Fruit fly (Drosophila melanogaster) whole organism, embryonic: ENCODE results near the gene CG44405.

Experiments
- Atf-2 ChIP-seq: fragments of 200-800 bp; sonication (Bioruptor generic); optimal IDR thresholded peaks from 2 replicates; lab custom pipeline; 2016; ENCODE audit warnings: missing biosample characterization, missing genetic modification characterization
- Bdp1 ChIP-seq: fragments of 200-800 bp; sonication (Bioruptor generic); optimal IDR thresholded peaks from 3 replicates; lab custom pipeline; 2016; ENCODE audit warnings: missing biosample characterization, missing genetic modification characterization
- CG10209 ChIP-seq: fragments of 200-800 bp; sonication (Bioruptor generic); optimal IDR thresholded peaks from 3 replicates; lab custom pipeline; 2017; ENCODE audit warnings: missing biosample characterization, mild to moderate bottlenecking, missing genetic modification characterization, missing genetic modification reagents
- CG1024 ChIP-seq: fragments of 200-800 bp; sonication (Bioruptor generic); IDR thresholded peaks from 2 replicates; pipeline ENCODE4 v1.3.6; 2022; ENCODE audit warnings: missing biosample characterization, missing genetic modification characterization
- CG10321 ChIP-seq: fragments of 200-800 bp; sonication (Bioruptor generic); IDR thresholded peaks from 2 replicates; pipeline ENCODE4 v1.3.6; 2022; ENCODE audit warnings: missing biosample characterization, missing genetic modification characterization
- CG11398 ChIP-seq: fragments of 200-800 bp; sonication (Bioruptor generic); optimal IDR thresholded peaks from 2 replicates; lab custom pipeline; 2016; ENCODE audit warnings: missing biosample characterization, missing genetic modification characterization
- CG11723 ChIP-seq: fragments of 200-800 bp; sonication (Bioruptor generic); optimal IDR thresholded peaks from 2 replicates; lab custom pipeline; 2017; ENCODE audit warnings: missing biosample characterization, mild to moderate bottlenecking, missing genetic modification characterization
- CG12155 ChIP-seq: fragments of 200-800 bp; sonication (Bioruptor generic); optimal IDR thresholded peaks from 3 replicates; lab custom pipeline; 2016; ENCODE audit warnings: missing biosample characterization, missing genetic modification characterization
- CG12236 ChIP-seq: fragments of 200-800 bp; sonication (Bioruptor generic); optimal IDR thresholded peaks from 2 replicates; lab custom pipeline; 2016; ENCODE audit warnings: missing biosample characterization, missing genetic modification characterization
- CG1233 ChIP-seq: fragments of 200-800 bp; sonication (Bioruptor generic); optimal IDR thresholded peaks from 4 replicates; lab custom pipeline; 2018; ENCODE audit warnings: missing biosample characterization, mild to moderate bottlenecking, missing genetic modification characterization
- CG13287 ChIP-seq: fragments of 200-800 bp; sonication (Bioruptor generic); IDR thresholded peaks from 2 replicates; pipeline ENCODE4 v1.3.6; 2022; ENCODE audit warnings: missing biosample characterization, missing genetic modification characterization; ENCODE audit not compliant: partially characterized antibody
- CG13296 ChIP-seq: fragments of 200-800 bp; sonication (Bioruptor generic); optimal IDR thresholded peaks from 3 replicates; lab custom pipeline; 2018; ENCODE audit warnings: missing biosample characterization, mild to moderate bottlenecking, missing genetic modification characterization
- CG14050 ChIP-seq: fragments of 200-800 bp; sonication (Bioruptor generic); IDR thresholded peaks from 3 replicates; pipeline ENCODE4 v1.3.6; 2022; ENCODE audit warnings: missing biosample characterization, missing genetic modification characterization
- CG17612 ChIP-seq: fragments of 200-800 bp; sonication (Bioruptor generic); IDR thresholded peaks from 2 replicates; pipeline ENCODE4 v1.3.6; 2022; ENCODE audit warnings: missing biosample characterization, missing genetic modification characterization
- CG18476 ChIP-seq: fragments of 200-800 bp; sonication (Bioruptor generic); optimal IDR thresholded peaks from 2 replicates; lab custom pipeline; 2016; ENCODE audit warnings: missing biosample characterization, mild to moderate bottlenecking, missing genetic modification characterization
- CG18764 ChIP-seq: fragments of 200-800 bp; sonication (Bioruptor generic); optimal IDR thresholded peaks from 3 replicates; lab custom pipeline; 2016; ENCODE audit warnings: missing biosample characterization, missing genetic modification characterization
- CG33557 ChIP-seq: fragments of 200-800 bp; sonication (Bioruptor generic); optimal IDR thresholded peaks from 2 replicates; lab custom pipeline; 2019; ENCODE audit warnings: missing biosample characterization, mild to moderate bottlenecking, missing genetic modification characterization, moderate library complexity
- CG34224 ChIP-seq: fragments of 200-800 bp; sonication (Bioruptor generic); IDR thresholded peaks from 3 replicates; pipeline ENCODE4 v1.3.6; 2022; ENCODE audit warnings: missing biosample characterization, missing genetic modification characterization; ENCODE audit not compliant: partially characterized antibody
- CG5245 ChIP-seq: fragments of 200-800 bp; sonication (Bioruptor generic); optimal IDR thresholded peaks from 3 replicates; lab custom pipeline; 2016; ENCODE audit warnings: missing biosample characterization, missing genetic modification characterization
- CG7928 ChIP-seq: fragments of 200-800 bp; sonication (Bioruptor generic); optimal IDR thresholded peaks from 2 replicates; lab custom pipeline; 2017; ENCODE audit warnings: missing biosample characterization, mild to moderate bottlenecking, missing genetic modification characterization
- CG9876 ChIP-seq: fragments of 200-800 bp; sonication (Bioruptor generic); optimal IDR thresholded peaks from 2 replicates; lab custom pipeline; 2016; ENCODE audit warnings: missing biosample characterization, missing genetic modification characterization
- CTCF ChIP-seq: fragments of 200-800 bp; sonication (Bioruptor generic); optimal IDR thresholded peaks from 2 replicates; lab custom pipeline; 2017; ENCODE audit warnings: missing biosample characterization, mild to moderate bottlenecking, missing genetic modification characterization, moderate library complexity
- Fer2 ChIP-seq: fragments of 200-800 bp; sonication (Bioruptor generic); optimal IDR thresholded peaks from 2 replicates; lab custom pipeline; 2018; ENCODE audit warnings: missing biosample characterization, mild to moderate bottlenecking, missing genetic modification characterization, moderate library complexity
- H2.0 ChIP-seq: fragments of 200-800 bp; sonication (Bioruptor generic); IDR thresholded peaks from 2 replicates; pipeline ENCODE4 v1.3.6; 2022; ENCODE audit warnings: missing biosample characterization, missing genetic modification characterization
- HHEX ChIP-seq: fragments of 200-800 bp; sonication (Bioruptor generic); optimal IDR thresholded peaks from 3 replicates; lab custom pipeline; 2017; ENCODE audit warnings: missing biosample characterization, mild to moderate bottlenecking, missing genetic modification characterization, missing genetic modification reagents
- HLH4C ChIP-seq: fragments of 200-800 bp; sonication (Bioruptor generic); IDR thresholded peaks from 3 replicates; pipeline ENCODE4 v1.3.6; 2022; ENCODE audit warnings: missing biosample characterization, missing genetic modification characterization; ENCODE audit not compliant: partially characterized antibody
- HLHmδ ChIP-seq: fragments of 200-800 bp; sonication (Bioruptor generic); optimal IDR thresholded peaks from 2 replicates; lab custom pipeline; 2018; ENCODE audit warnings: missing biosample characterization, mild to moderate bottlenecking, missing genetic modification characterization, moderate library complexity
- Hmr ChIP-seq: fragments of 200-800 bp; sonication (Bioruptor generic); optimal IDR thresholded peaks from 3 replicates; lab custom pipeline; 2017; ENCODE audit warnings: mild to moderate bottlenecking, missing biosample characterization, missing genetic modification reagents, missing genetic modification characterization
- Neu2 ChIP-seq: fragments of 200-800 bp; sonication (Bioruptor generic); optimal IDR thresholded peaks from 3 replicates; lab custom pipeline; 2016; ENCODE audit warnings: missing biosample characterization, missing genetic modification characterization, borderline replicate concordance
- Oli ChIP-seq: fragments of 200-800 bp; sonication (Bioruptor generic); optimal IDR thresholded peaks from 2 replicates; lab custom pipeline; 2018; ENCODE audit warnings: missing biosample characterization, mild to moderate bottlenecking, missing genetic modification characterization, moderate library complexity
- Sry-β ChIP-seq: fragments of 200-800 bp; sonication (Bioruptor generic); optimal IDR thresholded peaks from 2 replicates; lab custom pipeline; 2018; ENCODE audit warnings: missing biosample characterization, mild to moderate bottlenecking, missing genetic modification characterization, moderate library complexity
- Taf1 ChIP-seq: fragments of 200-800 bp; sonication (Bioruptor generic); IDR thresholded peaks from 2 replicates; pipeline ENCODE4 v1.3.6; 2022; ENCODE audit warnings: missing biosample characterization, missing genetic modification characterization
- ase ChIP-seq: fragments of 200-800 bp; sonication (Bioruptor generic); IDR thresholded peaks from 3 replicates; pipeline ENCODE4 v1.3.6; 2022; ENCODE audit warnings: missing biosample characterization, missing genetic modification characterization
- cato ChIP-seq: fragments of 200-800 bp; sonication (Bioruptor generic); optimal IDR thresholded peaks from 2 replicates; lab custom pipeline; 2016; ENCODE audit warnings: missing biosample characterization, missing genetic modification characterization, borderline replicate concordance
- chn ChIP-seq: fragments of 200-800 bp; sonication (Bioruptor generic); optimal IDR thresholded peaks from 2 replicates; lab custom pipeline; 2016; ENCODE audit warnings: missing biosample characterization, missing genetic modification characterization
- croc ChIP-seq: fragments of 200-800 bp; sonication (Bioruptor generic); conservative IDR thresholded peaks from 3 replicates; pipeline ENCODE4 v1.3.6; 2022; ENCODE audit warnings: missing biosample characterization, missing genetic modification characterization
- dati ChIP-seq: fragments of 200-800 bp; sonication (Bioruptor generic); IDR thresholded peaks from 2 replicates; pipeline ENCODE4 v1.3.6; 2022; ENCODE audit warnings: missing biosample characterization, missing genetic modification characterization
- fu2 ChIP-seq: fragments of 200-800 bp; sonication (Bioruptor generic); optimal IDR thresholded peaks from 2 replicates; lab custom pipeline; 2016; ENCODE audit warnings: missing biosample characterization, missing genetic modification characterization
- h ChIP-seq: fragments of >200 bp; optimal IDR thresholded peaks from 2 replicates; lab custom pipeline; 2017
- hb ChIP-seq: fragments of 200-800 bp; sonication (Bioruptor generic); IDR thresholded peaks from 3 replicates; pipeline ENCODE4 v1.3.6; 2022; ENCODE audit warnings: missing biosample characterization, missing genetic modification characterization; ENCODE audit not compliant: partially characterized antibody
- hkb ChIP-seq, 2 experiments: fragments of 200-800 bp in 1 of 2; fragments of >200 bp in 1 of 2; sonication (Bioruptor generic) in 1 of 2; IDR thresholded peaks in 1 of 2; optimal IDR thresholded peaks in 1 of 2; 2 replicates each; pipeline versions ENCODE4 v1.3.6 to Lab custom; 2017 to 2022; ENCODE audit warnings: missing biosample characterization in 1 of 2, missing genetic modification characterization in 1 of 2
- nerfin-2 ChIP-seq: fragments of 200-800 bp; sonication (Bioruptor generic); IDR thresholded peaks from 2 replicates; pipeline ENCODE4 v1.3.6; 2022; ENCODE audit warnings: missing biosample characterization, missing genetic modification characterization; ENCODE audit not compliant: partially characterized antibody
- oc ChIP-seq: fragments of 200-800 bp; sonication (Bioruptor generic); optimal IDR thresholded peaks from 2 replicates; lab custom pipeline; 2018; ENCODE audit warnings: missing biosample characterization, mild to moderate bottlenecking, missing genetic modification characterization, moderate library complexity
- pho ChIP-seq: fragments of 200-800 bp; sonication (Bioruptor generic); optimal IDR thresholded peaks from 2 replicates; lab custom pipeline; 2016; ENCODE audit warnings: missing biosample characterization, missing genetic modification characterization
- sob ChIP-seq: fragments of 200-800 bp; sonication (Bioruptor generic); IDR thresholded peaks from 2 replicates; pipeline ENCODE4 v1.3.6; 2022; ENCODE audit warnings: missing biosample characterization, missing genetic modification characterization
- sr ChIP-seq: fragments of 200-800 bp; sonication (Bioruptor generic); IDR thresholded peaks from 3 replicates; pipeline ENCODE4 v1.3.6; 2022; ENCODE audit warnings: missing biosample characterization, missing genetic modification characterization
- ssp ChIP-seq: fragments of 200-800 bp; sonication (Bioruptor generic); IDR thresholded peaks from 2 replicates; pipeline ENCODE4 v1.3.6; 2022; ENCODE audit warnings: missing biosample characterization, missing genetic modification characterization
- stc ChIP-seq: fragments of 200-800 bp; sonication (Bioruptor generic); IDR thresholded peaks from 2 replicates; pipeline ENCODE4 v1.3.6; 2022; ENCODE audit warnings: missing biosample characterization, missing genetic modification characterization
- yki ChIP-seq: fragments of >200 bp; optimal IDR thresholded peaks from 3 replicates; lab custom pipeline; 2018

The CG44405 gene

dm6 chr2L:16325515-16326257, 16.4 kb downstream of the CG44405 start, which contains the start of gene cact (continued):
- TF ChIP-seq hb (no peak), oc (tag; lab: Kevin White, UChicago) (peak; percentile 91), CG18764 (peak; percentile 85), sob (peak; percentile 93), CG17612 (GFP tag; lab: Robert Waterston, UW) (peak; percentile 58; the same call in 1 of the 2 replicates), CG34224 (no peak), Neu2 (GFP tag; lab: Kevin White, UChicago) (peak; percentile 60), Oli (tag; lab: Kevin White, UChicago) (peak; percentile 92), Fer2 (tag; lab: Kevin White, UChicago) (peak; percentile 76), CG10321 (GFP tag; lab: Robert Waterston, UW) (0 out of 2 replicates have a peak, but pooled peaks have one; percentile 12), Atf-2 (GFP tag; lab: Kevin White, UChicago) (peak; percentile 85), CG9876 (peak; percentile 89), h (lab: Kevin White, UChicago) (no peak), nerfin-2 (GFP tag; lab: Robert Waterston, UW) (no peak), ssp (GFP tag; lab: Robert Waterston, UW) (peak; percentile 94), dati (no peak; the same call in 1 of the 2 replicates), Hmr (GFP tag; lab: Kevin White, UChicago) (peak; percentile 93), pho (GFP tag; lab: Kevin White, UChicago) (peak; percentile 94), CG11398 (GFP tag; lab: Kevin White, UChicago) (peak; percentile 91), CG1233 (GFP tag; lab: Kevin White, UChicago) (peak; percentile 77), HHEX (peak; percentile 89), chn (GFP tag; lab: Kevin White, UChicago) (peak; percentile 94), CG7928 (GFP tag; lab: Kevin White, UChicago) (peak; percentile 71), CG12236 (peak; percentile 92), H2.0 (GFP tag; lab: Robert Waterston, UW) (peak; percentile 88), cato (GFP tag; lab: Kevin White, UChicago) (peak; percentile 86), hkb (optimal IDR thresholded peaks at IDR 0.05; lab: Kevin White, UChicago) (no peak), hkb (GFP tag; IDR thresholded peaks at IDR 0.05; lab: Robert Waterston, UW) (peak; percentile 92), HLH4C (GFP tag; lab: Robert Waterston, UW) (no peak; the same call in 2 of the 3 replicates), CG10209 (GFP tag; lab: Kevin White, UChicago) (peak; percentile 91), Taf1 (peak; percentile 82), Bdp1 (GFP tag; lab: Kevin White, UChicago) (peak; percentile 89), CG12155 (GFP tag; lab: Kevin White, UChicago) (peak; percentile 95), croc (GFP tag; lab: Robert Waterston, UW) (peak; percentile 72), CG13296 (GFP tag; lab: Kevin White, UChicago) (peak; percentile 85), CG18476 (GFP tag; lab: Kevin White, UChicago) (peak; percentile 88), Sry-β (GFP tag; lab: Kevin White, UChicago) (peak; percentile 47), ase (peak; percentile 89), HLHmδ (GFP tag; lab: Kevin White, UChicago) (peak; percentile 72), fu2 (GFP tag; lab: Kevin White, UChicago) (peak; percentile 94), CTCF (GFP tag; lab: Kevin White, UChicago) (peak; percentile 45), stc (peak; percentile 88), CG33557 (GFP tag; lab: Kevin White, UChicago) (peak; percentile 79), CG11723 (GFP tag; lab: Kevin White, UChicago) (peak; percentile 82), CG1024 (peak; percentile 85), CG13287 (GFP tag; lab: Robert Waterston, UW) (peak; percentile 68), yki (lab: Kevin White, UChicago) (no peak), sr (GFP tag; lab: Robert Waterston, UW) (peak; percentile 25; the same call in 1 of the 3 replicates), CG5245 (GFP tag; lab: Kevin White, UChicago) (peak; percentile 82), CG14050 (GFP tag; lab: Robert Waterston, UW) (peak; percentile 86)
